Worm (Caenorhabditis elegans) whole organism, early embryonic: ENCODE data around the gene cct-5.

ENCODE experiments used
- aly-1 ChIP-seq: sonication (generic microtip); optimal IDR thresholded peaks from 2 replicates; lab custom pipeline; 2016; ENCODE audit warnings: missing genetic modification characterization, missing compliant biosample characterization
- ama-1 ChIP-seq: fragments of 150-350 bp; optimal IDR thresholded peaks from 2 replicates; lab custom pipeline; 2014
- ceh-13 ChIP-seq: fragments of 200-800 bp; sonication (Bioruptor generic); optimal IDR thresholded peaks from 2 replicates; lab custom pipeline; 2018; ENCODE audit warnings: mild to moderate bottlenecking, missing genetic modification characterization, missing compliant biosample characterization
- ets-7 ChIP-seq: sonication (generic microtip); optimal IDR thresholded peaks from 2 replicates; lab custom pipeline; 2016; ENCODE audit warnings: missing genotype, missing genetic modification characterization, missing compliant biosample characterization
- hmg-4 ChIP-seq: fragments of 200-800 bp; sonication (Bioruptor generic); optimal IDR thresholded peaks from 2 replicates; lab custom pipeline; 2018; ENCODE audit warnings: mild to moderate bottlenecking, missing genetic modification characterization, missing compliant biosample characterization
- hnd-1 ChIP-seq: sonication (generic microtip); optimal IDR thresholded peaks from 2 replicates; lab custom pipeline; 2016; ENCODE audit warnings: missing genetic modification characterization, missing compliant biosample characterization
- pes-1 ChIP-seq: fragments of 200-800 bp; sonication (Bioruptor generic); IDR thresholded peaks from 2 replicates; pipeline ENCODE4 v1.3.6; 2022; ENCODE audit warnings: missing genetic modification reagents, missing genetic modification characterization, missing compliant biosample characterization
- scrt-1 ChIP-seq: fragments of 200-800 bp; sonication (Bioruptor generic); IDR thresholded peaks from 2 replicates; pipeline ENCODE4 v1.3.6; 2022; ENCODE audit warnings: missing genetic modification characterization, missing compliant biosample characterization
- sea-1 ChIP-seq: fragments of 200-800 bp; sonication (Bioruptor generic); conservative IDR thresholded peaks from 2 replicates; pipeline ENCODE4 v1.3.6; 2022; ENCODE audit warnings: missing genetic modification characterization, missing compliant biosample characterization
- tra-4 ChIP-seq: sonication (generic microtip); optimal IDR thresholded peaks from 2 replicates; lab custom pipeline; 2017; ENCODE audit warnings: missing genetic modification characterization, missing compliant biosample characterization

- no peak for TF ChIP-seq aly-1 (tag; lab: Kevin White, UChicago)
- TF ChIP-seq ceh-13 (GFP tag; lab: Kevin White, UChicago), result no peak
- no peak for TF ChIP-seq hmg-4 (GFP tag; lab: Kevin White, UChicago)
- TF ChIP-seq tra-4 (tag; lab: Kevin White, UChicago), result no peak
- no peak for TF ChIP-seq pes-1 (GFP tag; lab: Robert Waterston, UW)
- no peak for TF ChIP-seq scrt-1 (GFP tag; lab: Robert Waterston, UW)
- TF ChIP-seq ama-1, result no peak
- no peak for TF ChIP-seq sea-1
- TF ChIP-seq hnd-1 (tag; lab: Kevin White, UChicago), result no peak
- TF ChIP-seq ets-7, result no peak
Observed at ce11 chrIII:4487271-4487670, 20.6 kb downstream of the cct-5 start.
